Fruit fly (Drosophila melanogaster) S2 (cell line): ENCODE measurements around the gene CG31288.

ENCODE experiments used
- CG8478 ChIP-seq: fragments of >200 bp; optimal IDR thresholded peaks from 2 replicates; lab custom pipeline; 2018
- CTCF ChIP-seq, 2 experiments: fragments of >200 bp; optimal IDR thresholded peaks; 2 replicates each; lab custom pipeline; 2018

CG31288 gene

dm6 chr3R:25308228-25308627 is 8.9 kb upstream of the CG31288 start, which contains the start of gene CG10550:
CG10550 (minus strand) TSS chr3R:25308391.
- no peak for TF ChIP-seq CTCF (optimal IDR thresholded peaks at IDR 0.05; lab: Kevin White, UChicago)
- no peak for TF ChIP-seq CG8478

- no peak for TF ChIP-seq CTCF (optimal IDR thresholded peaks at IDR 0.05; lab: Kevin White, UChicago)
- no peak for TF ChIP-seq CG8478
Measured at dm6 chr3R:25305822-25306544, 6.6 kb upstream of the CG31288 start.

- no peak for TF ChIP-seq CG8478
- no peak for TF ChIP-seq CTCF (optimal IDR thresholded peaks at IDR 0.05; lab: Kevin White, UChicago)
Measured at dm6 chr3R:25303857-25304440, 4.6 kb upstream of the CG31288 start, which contains the start of gene CG31436. CG31436 (plus strand) TSS chr3R:25304137.

dm6 chr3R:25302239-25302638 is 2.9 kb upstream of the CG31288 start, which contains the start of gene CG31370:
CG31370 (plus strand) TSS chr3R:25302464.
- TF ChIP-seq CG8478 (no peak), CTCF (optimal IDR thresholded peaks at IDR 0.05; lab: Kevin White, UChicago) (no peak)

- TF ChIP-seq CG8478 (no peak), CTCF (optimal IDR thresholded peaks at IDR 0.05; lab: Kevin White, UChicago) (no peak)
Measured at dm6 chr3R:25300575-25300974, 1.2 kb upstream of the CG31288 start, which contains the start of gene CG13659. CG13659 (plus strand) TSS chr3R:25300891.

dm6 chr3R:25297678-25298077 is 1.7 kb downstream of the CG31288 start, which contains the start of gene CG31097:
CG31097 (minus strand) TSS chr3R:25297778.
- no peak for TF ChIP-seq CG8478
- TF ChIP-seq CTCF (optimal IDR thresholded peaks at IDR 0.05; lab: Kevin White, UChicago), result no peak

- TF ChIP-seq CTCF (optimal IDR thresholded peaks at IDR 0.05; lab: Kevin White, UChicago) (no peak), CG8478 (no peak)
Measured at dm6 chr3R:25295320-25296020, 3.9 kb downstream of the CG31288 start, which contains the start of gene CG31102. CG31102 (minus strand) TSS chr3R:25295594.

DNA sequence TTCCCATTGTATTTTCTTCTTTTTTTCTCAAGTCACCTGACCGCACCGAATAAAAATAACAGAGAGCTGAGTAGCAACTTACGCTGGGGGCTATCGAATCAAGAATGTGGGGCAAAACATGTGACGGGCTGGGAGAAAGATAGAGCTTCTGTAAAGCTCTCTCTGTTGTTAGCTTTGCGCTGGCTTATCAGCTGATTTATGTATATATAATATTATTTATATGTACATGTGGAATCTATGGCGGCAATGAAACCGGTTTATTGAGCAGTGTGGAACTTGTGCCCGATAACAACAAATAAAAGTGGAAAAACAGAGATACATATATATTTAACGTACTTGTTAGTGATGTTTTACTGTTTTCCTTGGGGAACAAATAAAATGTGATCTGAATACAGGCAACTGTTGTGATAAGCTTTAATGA is 6.5 kb downstream of the CG31288 start, which contains the start of gene CG31098:
Gene CG31098 (minus strand): TSS at position 114 of the 421 bp plus-strand sequence.
- TF ChIP-seq CG8478 (no peak), CTCF (optimal IDR thresholded peaks at IDR 0.05; lab: Kevin White, UChicago) (no peak)

dm6 chr3R:25289589-25289988 is 9.8 kb downstream of the CG31288 start, which contains the start of gene CG11893:
CG11893 (plus strand) TSS chr3R:25289889.
- TF ChIP-seq CG8478 (no peak), CTCF (optimal IDR thresholded peaks at IDR 0.05; lab: Kevin White, UChicago) (no peak)

DNA sequence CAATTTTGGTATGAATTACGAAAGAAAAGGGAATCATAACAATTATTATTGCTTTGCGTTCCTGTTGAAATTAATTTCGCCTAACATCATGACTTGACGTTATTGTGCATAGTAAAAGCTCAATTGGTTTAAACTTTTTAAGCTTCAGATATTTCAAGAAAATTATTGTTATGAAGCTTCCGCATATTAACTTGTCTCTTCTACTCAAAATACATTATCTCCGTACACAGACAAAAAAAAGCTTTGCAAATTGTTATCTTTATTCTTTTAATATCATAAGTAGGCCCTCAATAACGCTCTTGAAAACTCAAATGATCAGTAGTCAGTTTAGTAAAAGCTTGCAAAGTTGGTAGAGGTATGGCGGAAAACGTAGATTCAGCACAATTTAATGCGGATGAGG is 12.2 kb downstream of the CG31288 start, which contains the start of gene CG13658:
Gene CG13658 (plus strand): TSS at position 347 of the 400 bp plus-strand sequence.
- TF ChIP-seq CG8478, result no peak
- TF ChIP-seq CTCF (optimal IDR thresholded peaks at IDR 0.05; lab: Kevin White, UChicago), result no peak

DNA sequence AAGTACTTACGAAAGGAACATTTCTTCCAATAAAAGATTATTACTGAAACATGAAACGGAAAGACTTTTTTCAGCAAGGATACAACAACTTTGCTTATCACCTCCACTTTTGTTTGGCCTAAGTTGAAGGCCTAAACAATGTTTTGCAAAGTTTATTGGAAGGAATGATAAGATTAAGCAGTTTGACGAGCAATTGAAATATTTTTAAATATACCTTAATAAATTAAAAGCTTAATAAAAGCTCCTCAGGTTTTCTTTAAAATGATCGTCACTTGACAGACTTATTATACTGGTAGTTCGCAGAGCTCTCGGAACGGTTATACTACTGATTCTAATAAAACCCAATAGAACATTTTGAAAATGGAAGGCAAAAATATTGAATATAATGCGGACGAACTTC is 14.2 kb downstream of the CG31288 start, which contains the start of gene CG31104:
Gene CG31104 (plus strand): TSS at position 301 of the 400 bp plus-strand sequence.
- TF ChIP-seq CG8478 (no peak), CTCF (optimal IDR thresholded peaks at IDR 0.05; lab: Kevin White, UChicago) (no peak)

DNA sequence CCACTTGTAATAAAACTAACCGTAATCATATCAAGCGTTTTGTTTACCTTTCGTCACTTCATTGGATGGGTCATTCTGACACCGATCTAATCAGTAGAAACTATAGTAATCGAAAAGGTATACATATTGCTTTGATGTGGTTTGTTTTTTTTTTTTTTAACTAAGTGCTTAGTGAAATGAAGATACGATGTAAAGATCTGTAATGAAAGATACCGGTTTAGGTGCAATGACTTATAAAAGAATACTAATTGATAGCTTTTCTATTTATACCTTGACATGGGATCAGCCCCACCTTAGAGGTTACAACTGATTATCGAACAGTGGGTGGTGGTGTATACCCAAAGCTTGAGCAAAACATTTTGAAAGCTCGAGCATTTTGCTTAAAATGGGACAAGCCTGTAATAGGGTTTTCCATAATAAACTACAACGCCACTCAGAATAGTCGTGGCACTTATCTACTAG is 16.1 kb downstream of the CG31288 start, which contains the start of gene CG31300:
Gene CG31300 (plus strand): TSS at position 412 of the 462 bp plus-strand sequence.
- no peak for TF ChIP-seq CG8478
- TF ChIP-seq CTCF (optimal IDR thresholded peaks at IDR 0.05; lab: Kevin White, UChicago), result no peak

dm6 chr3R:25281165-25281564 is 18.2 kb downstream of the CG31288 start, which contains the start of gene CG11892:
CG11892 (plus strand) TSS chr3R:25281548.
- TF ChIP-seq CG8478 (no peak), CTCF (optimal IDR thresholded peaks at IDR 0.05; lab: Kevin White, UChicago) (no peak)

DNA sequence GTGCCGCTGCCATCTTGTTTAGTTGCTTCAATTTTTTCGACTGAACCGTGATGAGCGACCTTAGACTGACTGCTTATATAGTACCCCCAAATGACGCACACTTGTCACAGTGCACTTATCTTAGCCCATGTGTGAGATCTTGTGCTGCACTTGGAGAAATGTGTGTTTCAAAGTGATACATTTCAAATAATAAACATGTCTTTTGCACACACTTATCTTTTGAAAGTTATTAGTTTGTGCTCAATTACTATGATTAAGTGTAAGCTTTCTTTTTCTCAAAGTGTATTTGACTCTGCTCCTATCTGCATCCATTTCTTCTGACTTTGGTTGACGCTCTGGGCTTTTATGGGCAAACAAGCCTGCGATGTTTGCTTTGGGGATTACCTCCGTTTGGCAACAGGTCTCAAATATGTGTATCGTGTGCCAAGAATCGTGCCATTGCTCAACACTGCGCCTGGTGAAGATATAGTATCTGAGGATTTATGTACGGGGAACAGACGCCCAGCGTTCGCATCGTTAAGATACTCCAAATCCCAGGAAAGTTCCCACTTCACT is 19.5 kb downstream of the CG31288 start, which contains the start of gene CG10514:
Gene CG10514 (minus strand): TSS at position 51 of the 555 bp plus-strand sequence.
- TF ChIP-seq CG8478, result no peak
- no peak for TF ChIP-seq CTCF (optimal IDR thresholded peaks at IDR 0.05; lab: Kevin White, UChicago)
